Worm (Caenorhabditis elegans): ENCODE data around the gene hint-3.

Gene hint-3

ce11 chrV:7776029-7776628 is 15.9 kb downstream of the hint-3 start, which contains the start of the genes rpl-39 and rps-30:
TSS of gene rpl-39 (minus strand) at chrV:7776079.
TSS of gene rps-30 (plus strand) at chrV:7776578.
- TF ChIP-seq unc-62 (GFP tag; optimal IDR thresholded peaks at IDR 0.05), result no peak

ce11 chrV:7777098-7777497 is 16.8 kb downstream of the hint-3 start, which contains the start of gene C26F1.3:
TSS of gene C26F1.3 (plus strand) at chrV:7777300.
- no peak for TF ChIP-seq unc-62 (GFP tag; optimal IDR thresholded peaks at IDR 0.05)

ce11 chrV:7778999-7779398 is 18.7 kb downstream of the hint-3 start:
- no peak for TF ChIP-seq unc-62 (GFP tag; optimal IDR thresholded peaks at IDR 0.05)

ce11 chrV:7781511-7781910 is 21.2 kb downstream of the hint-3 start, which contains the start of gene cyp-32A1:
TSS of gene cyp-32A1 (plus strand) at chrV:7781811.
- TF ChIP-seq unc-62 (GFP tag; optimal IDR thresholded peaks at IDR 0.05), result no peak

- TF ChIP-seq unc-62 (GFP tag; optimal IDR thresholded peaks at IDR 0.05), result no peak
Measured at ce11 chrV:7785117-7785516, 24.8 kb downstream of the hint-3 start, which contains the start of gene C26F1.1. TSS of gene C26F1.1 (plus strand) at chrV:7785417.

ce11 chrV:7785885-7786284 is 25.6 kb downstream of the hint-3 start:
- no peak for TF ChIP-seq unc-62 (GFP tag; optimal IDR thresholded peaks at IDR 0.05)

ce11 chrV:7786639-7787038 is 26.4 kb downstream of the hint-3 start:
- TF ChIP-seq unc-62 (GFP tag; optimal IDR thresholded peaks at IDR 0.05), result no peak

ce11 chrV:7793067-7793466 is 32.8 kb downstream of the hint-3 start, which contains the start of gene flp-21:
TSS of gene flp-21 (plus strand) at chrV:7793367.
- no peak for TF ChIP-seq unc-62 (GFP tag; optimal IDR thresholded peaks at IDR 0.05)

ce11 chrV:7798079-7798478 is 37.8 kb downstream of the hint-3 start, which contains the start of gene ZK742.7:
TSS of gene ZK742.7 (plus strand) at chrV:7798379.
- TF ChIP-seq unc-62 (GFP tag; optimal IDR thresholded peaks at IDR 0.05), result no peak

ce11 chrV:7803563-7803962 is 43.3 kb downstream of the hint-3 start:
- no peak for TF ChIP-seq unc-62 (GFP tag; optimal IDR thresholded peaks at IDR 0.05)

- no peak for TF ChIP-seq unc-62 (GFP tag; optimal IDR thresholded peaks at IDR 0.05)
Measured at ce11 chrV:7804064-7804800, 44.0 kb downstream of the hint-3 start, which contains the start of gene uvs-1. TSS of gene uvs-1 (minus strand) at chrV:7804208.

ce11 chrV:7804801-7805163 is 44.5 kb downstream of the hint-3 start, which contains the start of gene xpo-1:
TSS of gene xpo-1 (plus strand) at chrV:7805064.
- TF ChIP-seq unc-62 (GFP tag; optimal IDR thresholded peaks at IDR 0.05), result no peak

ce11 chrV:7806629-7807028 is 46.4 kb downstream of the hint-3 start:
- no peak for TF ChIP-seq unc-62 (GFP tag; optimal IDR thresholded peaks at IDR 0.05)

ce11 chrV:7808444-7808843 is 48.2 kb downstream of the hint-3 start:
- TF ChIP-seq unc-62 (GFP tag; optimal IDR thresholded peaks at IDR 0.05), result no peak

ce11 chrV:7809320-7810256 is 49.3 kb downstream of the hint-3 start, which contains the start of gene ZK742.3:
TSS of gene ZK742.3 (minus strand) at chrV:7809912.
- no peak for TF ChIP-seq unc-62 (GFP tag; optimal IDR thresholded peaks at IDR 0.05)

ce11 chrV:7810591-7810990 is 50.3 kb downstream of the hint-3 start:
- no peak for TF ChIP-seq unc-62 (GFP tag; optimal IDR thresholded peaks at IDR 0.05)
